Fruit fly (Drosophila melanogaster) whole organism, pupa: ENCODE measurements around the gene Sfp65A.

Experiments used
- CG10348 ChIP-seq: fragments of 200-800 bp; sonication (Bioruptor generic); IDR thresholded peaks from 2 replicates; pipeline ENCODE4 v1.3.6; 2022; ENCODE audit warnings: missing biosample characterization, missing genetic modification characterization
- CG12605 ChIP-seq: fragments of 200-800 bp; sonication (Bioruptor generic); IDR thresholded peaks from 2 replicates; pipeline ENCODE4 v1.3.6; 2022; ENCODE audit warnings: missing biosample characterization, missing genetic modification characterization
- CG13204 ChIP-seq: fragments of 200-800 bp; sonication (Bioruptor generic); optimal IDR thresholded peaks from 2 replicates; lab custom pipeline; 2018; ENCODE audit warnings: missing biosample characterization, mild to moderate bottlenecking, missing genetic modification characterization, moderate library complexity
- CG14655 ChIP-seq: fragments of 200-800 bp; sonication (Bioruptor generic); optimal IDR thresholded peaks from 3 replicates; lab custom pipeline; 2017; ENCODE audit warnings: mild to moderate bottlenecking, missing biosample characterization, missing genetic modification reagents, missing genetic modification characterization
- CG15710 ChIP-seq: fragments of 200-800 bp; sonication (Bioruptor generic); optimal IDR thresholded peaks from 2 replicates; lab custom pipeline; 2018; ENCODE audit warnings: missing biosample characterization, mild to moderate bottlenecking, missing genetic modification characterization, moderate library complexity
- CG17806 ChIP-seq: fragments of 200-800 bp; sonication (Bioruptor generic); optimal IDR thresholded peaks from 2 replicates; lab custom pipeline; 2018; ENCODE audit warnings: missing biosample characterization, mild to moderate bottlenecking, missing genetic modification characterization, moderate library complexity
- CG32121 ChIP-seq: fragments of 200-800 bp; sonication (Bioruptor generic); IDR thresholded peaks from 2 replicates; pipeline ENCODE4 v1.3.6; 2022; ENCODE audit warnings: missing biosample characterization, missing genetic modification characterization
- CG34367 ChIP-seq: fragments of 200-800 bp; sonication (Bioruptor generic); optimal IDR thresholded peaks from 2 replicates; lab custom pipeline; 2018; ENCODE audit warnings: missing biosample characterization, mild to moderate bottlenecking, missing genetic modification characterization
- CG4496 ChIP-seq: fragments of 200-800 bp; sonication (Bioruptor generic); IDR thresholded peaks from 3 replicates; pipeline ENCODE4 v1.3.6; 2022; ENCODE audit warnings: missing biosample characterization, missing genetic modification characterization
- CG8159 ChIP-seq: fragments of 200-800 bp; sonication (Bioruptor generic); optimal IDR thresholded peaks from 3 replicates; lab custom pipeline; 2018; ENCODE audit warnings: missing biosample characterization, mild to moderate bottlenecking, missing genetic modification characterization, moderate library complexity
- CG8301 ChIP-seq: fragments of 200-800 bp; sonication (Bioruptor generic); optimal IDR thresholded peaks from 2 replicates; lab custom pipeline; 2018; ENCODE audit warnings: missing biosample characterization, mild to moderate bottlenecking, missing genetic modification characterization
- CG9948 ChIP-seq: fragments of 200-800 bp; sonication (Bioruptor generic); optimal IDR thresholded peaks from 2 replicates; lab custom pipeline; 2018; ENCODE audit warnings: missing biosample characterization, mild to moderate bottlenecking, missing genetic modification characterization, moderate library complexity
- D1 ChIP-seq: fragments of 200-800 bp; sonication (Bioruptor generic); optimal IDR thresholded peaks from 2 replicates; lab custom pipeline; 2018; ENCODE audit warnings: missing biosample characterization, mild to moderate bottlenecking, missing genetic modification characterization, moderate library complexity
- EcR ChIP-seq: fragments of 200-800 bp; sonication (Bioruptor generic); optimal IDR thresholded peaks from 3 replicates; lab custom pipeline; 2019; ENCODE audit warnings: missing biosample characterization, missing genetic modification characterization, mild to moderate bottlenecking, moderate library complexity, missing genetic modification reagents
- Ets98B ChIP-seq: fragments of 200-800 bp; sonication (Bioruptor generic); IDR thresholded peaks from 2 replicates; pipeline ENCODE4 v1.3.6; 2022; ENCODE audit warnings: missing biosample characterization, missing genetic modification characterization
- Pif1A ChIP-seq: fragments of 200-800 bp; sonication (Bioruptor generic); optimal IDR thresholded peaks from 3 replicates; lab custom pipeline; 2016; ENCODE audit warnings: missing biosample characterization, missing genetic modification characterization
- Pif1B ChIP-seq: fragments of 200-800 bp; sonication (Bioruptor generic); optimal IDR thresholded peaks from 3 replicates; lab custom pipeline; 2016; ENCODE audit warnings: missing biosample characterization, missing genetic modification characterization
- Snoo ChIP-seq: fragments of 200-800 bp; sonication (Bioruptor generic); optimal IDR thresholded peaks from 3 replicates; lab custom pipeline; 2017; ENCODE audit warnings: missing biosample characterization, mild to moderate bottlenecking, missing genetic modification characterization, inconsistent platforms
- fd96Ca ChIP-seq: fragments of 200-800 bp; sonication (Bioruptor generic); IDR thresholded peaks from 3 replicates; pipeline ENCODE4 v1.3.6; 2022; ENCODE audit warnings: missing biosample characterization, missing genetic modification characterization
- gl ChIP-seq: fragments of 200-800 bp; sonication (Bioruptor generic); optimal IDR thresholded peaks from 2 replicates; lab custom pipeline; 2018; ENCODE audit warnings: missing biosample characterization, mild to moderate bottlenecking, missing genetic modification characterization
- rn ChIP-seq: fragments of 200-800 bp; sonication (Bioruptor generic); IDR thresholded peaks from 2 replicates; pipeline ENCODE4 v1.3.6; 2022; ENCODE audit warnings: missing biosample characterization, missing genetic modification characterization

The Sfp65A gene

DNA sequence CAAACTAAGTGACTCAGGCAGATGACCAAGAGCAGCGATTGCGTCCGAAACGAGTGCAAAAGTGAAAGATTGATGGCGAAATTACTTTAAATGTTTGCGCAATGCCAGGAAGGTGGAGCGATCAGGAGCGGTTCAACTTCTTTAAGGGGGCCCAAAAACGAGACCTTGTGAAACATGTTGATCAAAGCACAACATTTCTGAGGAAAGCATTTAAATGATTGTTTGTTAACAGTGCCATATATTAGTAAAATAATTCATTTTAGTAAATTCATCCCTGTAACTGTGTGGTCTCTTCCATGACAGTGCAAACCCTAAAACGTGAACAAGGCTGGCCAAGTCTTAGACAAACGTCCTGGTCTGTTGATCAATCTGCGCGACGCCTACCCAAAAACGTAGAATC is 45.8 kb downstream of the Sfp65A start:
- TF ChIP-seq CG13204 = no peak
- TF ChIP-seq CG10348 = no peak
- TF ChIP-seq Ets98B (GFP tag; lab: Robert Waterston, UW) = 0 out of 2 replicates have a peak, but pooled peaks have one; percentile 22
- TF ChIP-seq D1 (tag; lab: Kevin White, UChicago) = no peak
- TF ChIP-seq CG14655 (GFP tag; lab: Kevin White, UChicago) = peak; percentile 75
- TF ChIP-seq Snoo (tag; lab: Kevin White, UChicago) = peak; percentile 41
- peak; percentile 70 for TF ChIP-seq CG8159 (tag; lab: Kevin White, UChicago)
- peak; percentile 7 for TF ChIP-seq gl (tag; lab: Kevin White, UChicago)
- peak; percentile 18 for TF ChIP-seq Pif1A (GFP tag; lab: Kevin White, UChicago)
- TF ChIP-seq CG8301 (tag; lab: Kevin White, UChicago) = peak; percentile 67
- TF ChIP-seq CG34367 (tag; lab: Kevin White, UChicago) = no peak
- TF ChIP-seq CG4496 (GFP tag; lab: Robert Waterston, UW) = peak; percentile 56
- peak; percentile 65 for TF ChIP-seq CG17806 (tag; lab: Kevin White, UChicago)
- TF ChIP-seq CG15710 (tag; lab: Kevin White, UChicago) = peak; percentile 61
- TF ChIP-seq Pif1B = peak; percentile 8
- TF ChIP-seq EcR (GFP tag; lab: Kevin White, UChicago) = no peak
- TF ChIP-seq rn (GFP tag; lab: Robert Waterston, UW) = no peak
- no peak for TF ChIP-seq CG32121 (GFP tag; lab: Robert Waterston, UW)
- TF ChIP-seq CG9948 (tag; lab: Kevin White, UChicago) = peak; percentile 53
- no peak for TF ChIP-seq CG12605
- TF ChIP-seq fd96Ca (GFP tag; lab: Robert Waterston, UW) = no peak
- TF ChIP-seq, all 21 proteins: peak for 12

DNA sequence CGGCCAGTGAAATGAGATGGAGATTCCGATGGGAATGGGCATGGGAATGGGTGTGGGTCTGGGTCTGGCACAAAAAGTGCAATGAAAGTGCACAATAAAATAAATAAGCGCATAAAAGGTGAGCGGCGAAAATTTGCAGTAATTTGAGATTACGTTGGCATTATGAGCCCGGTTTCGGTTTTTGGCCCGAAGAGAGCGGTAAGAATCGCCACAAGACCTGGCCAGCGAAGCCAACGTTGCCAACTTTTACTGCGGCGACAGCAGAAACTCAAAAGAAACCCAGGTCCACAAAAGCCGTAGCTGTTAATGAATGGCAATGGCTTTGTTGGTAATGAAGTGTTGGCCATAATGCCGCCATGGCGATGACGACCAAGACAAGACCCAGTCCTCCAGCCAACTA is 47.8 kb downstream of the Sfp65A start:
- TF ChIP-seq fd96Ca (GFP tag; lab: Robert Waterston, UW) (no peak), Pif1B (no peak), CG9948 (tag; lab: Kevin White, UChicago) (no peak), gl (tag; lab: Kevin White, UChicago) (no peak), CG12605 (no peak), Pif1A (GFP tag; lab: Kevin White, UChicago) (no peak), CG17806 (tag; lab: Kevin White, UChicago) (no peak), Ets98B (GFP tag; lab: Robert Waterston, UW) (no peak), CG34367 (tag; lab: Kevin White, UChicago) (no peak), CG4496 (GFP tag; lab: Robert Waterston, UW) (no peak), Snoo (tag; lab: Kevin White, UChicago) (no peak), CG14655 (GFP tag; lab: Kevin White, UChicago) (no peak), CG15710 (tag; lab: Kevin White, UChicago) (no peak), CG8301 (tag; lab: Kevin White, UChicago) (no peak), CG32121 (GFP tag; lab: Robert Waterston, UW) (no peak), rn (GFP tag; lab: Robert Waterston, UW) (no peak), EcR (GFP tag; lab: Kevin White, UChicago) (no peak), D1 (tag; lab: Kevin White, UChicago) (no peak), CG8159 (tag; lab: Kevin White, UChicago) (no peak)

DNA sequence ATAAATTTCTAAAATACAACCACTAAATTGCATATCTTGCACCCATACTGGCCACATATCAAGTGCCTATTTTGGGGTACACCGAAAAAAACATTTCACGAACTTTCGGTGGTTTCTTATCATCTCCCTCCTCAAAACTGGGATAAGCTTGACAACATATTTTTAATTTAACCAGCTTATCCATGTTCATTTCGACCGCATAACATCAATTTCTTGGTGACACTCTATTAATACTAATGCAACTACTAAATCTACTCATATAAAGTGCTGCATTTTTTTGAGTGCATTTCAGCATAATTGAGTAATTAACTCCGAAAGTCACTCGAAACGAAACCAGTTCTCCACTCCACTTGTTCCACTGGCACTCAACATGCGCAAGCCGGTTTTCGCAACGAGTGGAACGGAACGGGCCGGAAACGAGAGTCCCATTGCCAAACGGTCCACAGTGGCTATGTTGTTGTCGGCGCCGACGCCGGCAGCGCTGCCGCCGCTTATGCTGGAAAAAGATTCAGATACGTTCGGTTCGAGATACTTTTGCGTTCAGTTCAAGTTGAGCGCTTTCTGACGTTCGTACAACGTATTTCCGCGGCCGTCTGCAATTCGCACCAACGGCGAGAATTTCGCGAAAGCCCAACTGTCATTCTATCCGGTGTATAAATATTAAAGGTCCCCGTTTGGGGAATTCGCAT is 50.1 kb downstream of the Sfp65A start, which contains the start of gene CG42747:
Gene CG42747 (plus strand): TSS at position 529 of the 689 bp plus-strand sequence.
- TF ChIP-seq CG32121 (GFP tag; lab: Robert Waterston, UW) (peak; percentile 63; the same call in 1 of the 2 replicates), CG10348 (0 out of 2 replicates have a peak, but pooled peaks have one; percentile 19), gl (tag; lab: Kevin White, UChicago) (peak; percentile 58), Pif1A (GFP tag; lab: Kevin White, UChicago) (peak; percentile 88), CG4496 (GFP tag; lab: Robert Waterston, UW) (peak; percentile 78; the same call in 2 of the 3 replicates), CG12605 (peak; percentile 58), CG13204 (peak; percentile 62), fd96Ca (GFP tag; lab: Robert Waterston, UW) (peak; percentile 81), D1 (tag; lab: Kevin White, UChicago) (no peak), EcR (GFP tag; lab: Kevin White, UChicago) (peak; percentile 37), rn (GFP tag; lab: Robert Waterston, UW) (no peak), CG34367 (tag; lab: Kevin White, UChicago) (peak; percentile 76), Snoo (tag; lab: Kevin White, UChicago) (peak; percentile 77), Pif1B (peak; percentile 86), CG9948 (tag; lab: Kevin White, UChicago) (peak; percentile 83), CG14655 (GFP tag; lab: Kevin White, UChicago) (peak; percentile 89), Ets98B (GFP tag; lab: Robert Waterston, UW) (peak; percentile 76), CG15710 (tag; lab: Kevin White, UChicago) (peak; percentile 76), CG17806 (tag; lab: Kevin White, UChicago) (peak; percentile 87), CG8159 (tag; lab: Kevin White, UChicago) (peak; percentile 87), CG8301 (tag; lab: Kevin White, UChicago) (peak; percentile 90)
